Worm (Caenorhabditis elegans) whole organism, late embryonic: ENCODE measurements around the gene fbxb-103.

Source experiments
- C08G9.2 ChIP-seq: sonication (generic microtip); optimal IDR thresholded peaks from 2 replicates; lab custom pipeline; 2016; ENCODE audit warnings: mild to moderate bottlenecking, missing genetic modification characterization, moderate library complexity, missing compliant biosample characterization
- F13H6.1 ChIP-seq: sonication (generic microtip); optimal IDR thresholded peaks from 2 replicates; lab custom pipeline; 2016; ENCODE audit warnings: missing genetic modification characterization, missing compliant biosample characterization
- K02D7.2 ChIP-seq: sonication (generic microtip); optimal IDR thresholded peaks from 2 replicates; lab custom pipeline; 2017; ENCODE audit warnings: mild to moderate bottlenecking, missing genetic modification characterization, missing compliant biosample characterization
- ama-1 ChIP-seq: fragments of 150-350 bp; optimal IDR thresholded peaks from 2 replicates; lab custom pipeline; 2014
- ceh-18 ChIP-seq: sonication (generic microtip); optimal IDR thresholded peaks from 2 replicates; lab custom pipeline; 2016; ENCODE audit warnings: missing genetic modification characterization, missing compliant biosample characterization
- ceh-19 ChIP-seq: fragments of 200-800 bp; sonication (Bioruptor generic); optimal IDR thresholded peaks from 2 replicates; lab custom pipeline; 2018; ENCODE audit warnings: mild to moderate bottlenecking, missing genetic modification characterization, missing compliant biosample characterization
- ceh-2 ChIP-seq: sonication (generic microtip); optimal IDR thresholded peaks from 2 replicates; lab custom pipeline; 2016; ENCODE audit warnings: missing genotype, missing genetic modification characterization, missing compliant biosample characterization
- ceh-24 ChIP-seq: sonication (generic microtip); optimal IDR thresholded peaks from 2 replicates; lab custom pipeline; 2016; ENCODE audit warnings: mild to moderate bottlenecking, missing genetic modification characterization, missing compliant biosample characterization
- ceh-30 ChIP-seq: fragments of 150-350 bp; optimal IDR thresholded peaks from 2 replicates; lab custom pipeline; 2014; ENCODE audit warnings: missing biosample characterization, missing genetic modification characterization
- ceh-45 ChIP-seq: fragments of 200-800 bp; sonication (Bioruptor generic); IDR thresholded peaks from 2 replicates; pipeline ENCODE4 v1.3.6; 2022; ENCODE audit warnings: missing genetic modification reagents, missing genetic modification characterization, missing compliant biosample characterization
- ceh-6 ChIP-seq: fragments of 200-800 bp; sonication (Bioruptor generic); optimal IDR thresholded peaks from 2 replicates; lab custom pipeline; 2018; ENCODE audit warnings: mild to moderate bottlenecking, missing genetic modification characterization, missing compliant biosample characterization
- dve-1 ChIP-seq: sonication (generic microtip); optimal IDR thresholded peaks from 2 replicates; lab custom pipeline; 2017; ENCODE audit warnings: antibody characterized with exemption, mild to moderate bottlenecking, missing genetic modification characterization, missing compliant biosample characterization
- elt-2 ChIP-seq: sonication (generic microtip); optimal IDR thresholded peaks from 2 replicates; lab custom pipeline; 2016; ENCODE audit warnings: missing genetic modification reagents, missing genetic modification characterization, missing compliant biosample characterization
- ets-4 ChIP-seq: sonication (generic microtip); optimal IDR thresholded peaks from 2 replicates; lab custom pipeline; 2016; ENCODE audit warnings: missing genetic modification characterization, missing compliant biosample characterization
- fkh-10 ChIP-seq: fragments of 150-350 bp; optimal IDR thresholded peaks from 2 replicates; lab custom pipeline; 2014; ENCODE audit warnings: missing biosample characterization, missing genetic modification reagents, missing genetic modification characterization
- hlh-30 ChIP-seq: sonication (generic microtip); optimal IDR thresholded peaks from 2 replicates; lab custom pipeline; 2017; ENCODE audit warnings: antibody characterized with exemption, missing genetic modification characterization, missing compliant biosample characterization; ENCODE audit not compliant: insufficient read depth
- hlh-6 ChIP-seq: sonication (generic microtip); optimal IDR thresholded peaks from 2 replicates; lab custom pipeline; 2016; ENCODE audit warnings: missing genotype, missing genetic modification characterization, missing compliant biosample characterization
- hlh-8 ChIP-seq: sonication (generic microtip); optimal IDR thresholded peaks from 2 replicates; lab custom pipeline; 2016; ENCODE audit warnings: missing genotype, missing genetic modification characterization, missing compliant biosample characterization
- lim-6 ChIP-seq: sonication (generic microtip); optimal IDR thresholded peaks from 2 replicates; lab custom pipeline; 2016; ENCODE audit warnings: missing genetic modification characterization, missing compliant biosample characterization
- nhr-11 ChIP-seq: fragments of 150-350 bp; optimal IDR thresholded peaks from 2 replicates; lab custom pipeline; 2014; ENCODE audit warnings: missing biosample characterization, missing genetic modification characterization
- nhr-232 ChIP-seq: sonication (generic microtip); optimal IDR thresholded peaks from 2 replicates; lab custom pipeline; 2016; ENCODE audit warnings: missing genetic modification characterization, missing compliant biosample characterization
- pag-3 ChIP-seq: sonication (generic microtip); optimal IDR thresholded peaks from 2 replicates; lab custom pipeline; 2016; ENCODE audit warnings: missing compliant biosample characterization, missing genetic modification characterization, borderline replicate concordance
- pat-9 ChIP-seq: fragments of 200-800 bp; sonication (Bioruptor generic); optimal IDR thresholded peaks from 2 replicates; lab custom pipeline; 2018; ENCODE audit warnings: mild to moderate bottlenecking, missing genetic modification characterization, moderate library complexity, missing compliant biosample characterization
- pax-1 ChIP-seq: fragments of 150-350 bp; optimal IDR thresholded peaks from 2 replicates; lab custom pipeline; 2014; ENCODE audit warnings: missing biosample characterization, missing genetic modification characterization
- pros-1 ChIP-seq: fragments of 150-350 bp; optimal IDR thresholded peaks from 2 replicates; lab custom pipeline; 2014; ENCODE audit warnings: missing biosample characterization, missing genetic modification reagents, missing genetic modification characterization
- ref-2 ChIP-seq: sonication (generic microtip); optimal IDR thresholded peaks from 2 replicates; lab custom pipeline; 2016; ENCODE audit warnings: missing genetic modification characterization, missing compliant biosample characterization
- rnt-1 ChIP-seq: sonication (generic microtip); optimal IDR thresholded peaks from 2 replicates; lab custom pipeline; 2016; ENCODE audit warnings: missing genetic modification characterization, missing compliant biosample characterization
- sdc-2 ChIP-seq: sonication (generic microtip); optimal IDR thresholded peaks from 2 replicates; lab custom pipeline; 2016; ENCODE audit warnings: missing genotype, missing genetic modification characterization, missing compliant biosample characterization
- sox-2 ChIP-seq: fragments of 200-800 bp; sonication (Bioruptor generic); IDR thresholded peaks from 2 replicates; pipeline ENCODE4 v1.3.6; 2022; ENCODE audit warnings: missing genetic modification reagents, missing genetic modification characterization, missing compliant biosample characterization
- sox-4 ChIP-seq: sonication (generic microtip); optimal IDR thresholded peaks from 2 replicates; lab custom pipeline; 2017; ENCODE audit warnings: mild to moderate bottlenecking, missing genetic modification characterization, inconsistent platforms, missing compliant biosample characterization
- syd-9 ChIP-seq: sonication (generic microtip); optimal IDR thresholded peaks from 2 replicates; lab custom pipeline; 2016; ENCODE audit warnings: mild to moderate bottlenecking, missing genetic modification characterization, moderate library complexity, missing compliant biosample characterization
- tbx-2 ChIP-seq: sonication (generic microtip); optimal IDR thresholded peaks from 2 replicates; lab custom pipeline; 2016; ENCODE audit warnings: missing genetic modification characterization, missing compliant biosample characterization
- tbx-7 ChIP-seq: sonication (generic microtip); optimal IDR thresholded peaks from 2 replicates; lab custom pipeline; 2016; ENCODE audit warnings: missing genotype, missing genetic modification characterization, missing compliant biosample characterization
- unc-3 ChIP-seq, 2 experiments: fragments of 200-800 bp in 1 of 2; sonication (Bioruptor generic) in 1 of 2; sonication (generic microtip) in 1 of 2; conservative IDR thresholded peaks in 1 of 2; optimal IDR thresholded peaks in 1 of 2; 2 replicates each; pipeline versions ENCODE4 v1.3.6 to Lab custom; 2016 to 2022; ENCODE audit warnings: missing compliant biosample characterization in 2 of 2, missing genetic modification characterization in 2 of 2, missing genetic modification reagents in 1 of 2
- unc-86 ChIP-seq: sonication (generic microtip); optimal IDR thresholded peaks from 2 replicates; lab custom pipeline; 2016; ENCODE audit warnings: missing genetic modification characterization, missing compliant biosample characterization
- zip-5 ChIP-seq: sonication (generic microtip); optimal IDR thresholded peaks from 2 replicates; lab custom pipeline; 2016; ENCODE audit warnings: missing genetic modification characterization, missing compliant biosample characterization
- ztf-16 ChIP-seq: sonication (generic microtip); optimal IDR thresholded peaks from 2 replicates; lab custom pipeline; 2017; ENCODE audit warnings: missing genetic modification characterization, missing compliant biosample characterization

Gene fbxb-103

ce11 chrII:3951354-3951753 lies 44.4 kb downstream of the fbxb-103 start:
- TF ChIP-seq pax-1 (tag; lab: Kevin White, UChicago) (no peak), ceh-19 (GFP tag; lab: Kevin White, UChicago) (no peak), ceh-24 (tag; lab: Kevin White, UChicago) (no peak), ceh-45 (no peak), rnt-1 (no peak), ets-4 (tag; lab: Kevin White, UChicago) (no peak), ztf-16 (tag; lab: Kevin White, UChicago) (no peak), zip-5 (tag; lab: Kevin White, UChicago) (no peak), dve-1 (tag; lab: Kevin White, UChicago) (no peak), ama-1 (lab: Kevin White, UChicago) (no peak)

ce11 chrII:3952368-3952767 lies 45.4 kb downstream of the fbxb-103 start:
- TF ChIP-seq syd-9 (tag; lab: Kevin White, UChicago) (no peak), zip-5 (tag; lab: Kevin White, UChicago) (no peak), ets-4 (tag; lab: Kevin White, UChicago) (no peak), pros-1 (tag; lab: Kevin White, UChicago) (no peak), nhr-11 (no peak), hlh-30 (tag; lab: Kevin White, UChicago) (no peak), ceh-6 (GFP tag; lab: Kevin White, UChicago) (no peak), nhr-232 (tag; lab: Kevin White, UChicago) (no peak), unc-86 (tag; lab: Kevin White, UChicago) (no peak), hlh-6 (tag; lab: Kevin White, UChicago) (no peak), ceh-30 (tag; lab: Kevin White, UChicago) (no peak), pag-3 (tag; lab: Kevin White, UChicago) (no peak), tbx-2 (tag; lab: Kevin White, UChicago) (no peak), F13H6.1 (tag; lab: Kevin White, UChicago) (no peak), unc-3 (GFP tag; conservative IDR thresholded peaks at IDR 0.05; lab: Robert Waterston, UW) (no peak), unc-3 (tag; optimal IDR thresholded peaks at IDR 0.05; lab: Kevin White, UChicago) (no peak), fkh-10 (GFP tag; lab: Kevin White, UChicago) (no peak), elt-2 (tag; lab: Kevin White, UChicago) (no peak)

ce11 chrII:3952967-3953366 lies 46.0 kb downstream of the fbxb-103 start:
- no peak for TF ChIP-seq dve-1 (tag; lab: Kevin White, UChicago)
- peak; percentile 29 for TF ChIP-seq elt-2 (tag; lab: Kevin White, UChicago)

ce11 chrII:3954018-3954417 lies 47.1 kb downstream of the fbxb-103 start:
- TF ChIP-seq elt-2 (tag; lab: Kevin White, UChicago) (peak; percentile 47), F13H6.1 (tag; lab: Kevin White, UChicago) (no peak)

ce11 chrII:3954838-3955237 lies 47.9 kb downstream of the fbxb-103 start:
- no peak for TF ChIP-seq pros-1 (tag; lab: Kevin White, UChicago)
- TF ChIP-seq F13H6.1 (tag; lab: Kevin White, UChicago), result no peak
- TF ChIP-seq sdc-2, result no peak
- TF ChIP-seq ceh-45, result no peak
- TF ChIP-seq ets-4 (tag; lab: Kevin White, UChicago), result no peak
- TF ChIP-seq ceh-18, result no peak
- no peak for TF ChIP-seq ama-1 (lab: Kevin White, UChicago)
- TF ChIP-seq dve-1 (tag; lab: Kevin White, UChicago), result no peak
- no peak for TF ChIP-seq hlh-8 (tag; lab: Kevin White, UChicago)
- TF ChIP-seq, all 69 proteins: peak for 0

- no peak for TF ChIP-seq ceh-24 (tag; lab: Kevin White, UChicago)
- TF ChIP-seq tbx-7 (tag; lab: Kevin White, UChicago), result no peak
- TF ChIP-seq lim-6 (tag; lab: Kevin White, UChicago), result no peak
- TF ChIP-seq sox-4, result no peak
- TF ChIP-seq K02D7.2, result no peak
- TF ChIP-seq sdc-2, result no peak
- no peak for TF ChIP-seq fkh-10 (GFP tag; lab: Kevin White, UChicago)
- TF ChIP-seq pat-9 (tag; lab: Kevin White, UChicago), result no peak
- TF ChIP-seq ceh-45, result no peak
- no peak for TF ChIP-seq ceh-2
- no peak for TF ChIP-seq C08G9.2 (tag; lab: Kevin White, UChicago)
- TF ChIP-seq sox-2 (GFP tag; lab: Robert Waterston, UW), result no peak
- no peak for TF ChIP-seq ref-2 (tag; lab: Kevin White, UChicago)
- TF ChIP-seq, all 69 proteins: peak for 0
Observed at ce11 chrII:3955938-3956337, 49.0 kb downstream of the fbxb-103 start.
